Worm (Caenorhabditis elegans): ENCODE measurements around the gene mat-2.

ce11 chrII:11152495-11152894 lies 40.0 kb downstream of the mat-2 start, which contains the start of gene pqm-1:
- no peak for TF ChIP-seq nhr-76 (tag; optimal IDR thresholded peaks at IDR 0.05)
- TF ChIP-seq hlh-1 (tag; optimal IDR thresholded peaks at IDR 0.05), result no peak
- no peak for TF ChIP-seq nhr-237 (tag; optimal IDR thresholded peaks at IDR 0.05)
- TF ChIP-seq nhr-28 (tag; optimal IDR thresholded peaks at IDR 0.05), result no peak
- TF ChIP-seq unc-62 (GFP tag; optimal IDR thresholded peaks at IDR 0.05), result no peak
- no peak for TF ChIP-seq pha-4 (tag; optimal IDR thresholded peaks at IDR 0.05)
